Worm (Caenorhabditis elegans) whole organism, L4 larva: ENCODE data around the gene F52G3.1.

Experiments used
- Y105C5A.15 ChIP-seq: fragments of 200-800 bp; sonication (Bioruptor generic); IDR thresholded peaks from 2 replicates; pipeline ENCODE4 v1.3.6; 2022; ENCODE audit warnings: missing genetic modification characterization, missing compliant biosample characterization
- ZK337.2 ChIP-seq: fragments of 200-800 bp; sonication (Bioruptor generic); IDR thresholded peaks from 2 replicates; pipeline ENCODE4 v1.3.6; 2022; ENCODE audit warnings: missing genetic modification reagents, missing genetic modification characterization, missing compliant biosample characterization
- aha-1 ChIP-seq: fragments of 150-350 bp; peaks from one replicate; lab custom pipeline; 2014; ENCODE audit warnings: missing biosample characterization, missing genetic modification characterization
- ceh-28 ChIP-seq: fragments of 150-350 bp; optimal IDR thresholded peaks from 2 replicates; lab custom pipeline; 2014; ENCODE audit warnings: missing biosample characterization, missing genetic modification reagents, missing genetic modification characterization
- ces-1 ChIP-seq: fragments of 150-350 bp; sonication (generic microtip); optimal IDR thresholded peaks from 4 replicates; lab custom pipeline; 2014; ENCODE audit warnings: missing biosample characterization, missing genetic modification reagents, missing genetic modification characterization
- daf-16 ChIP-seq, 3 experiments: sonication (generic microtip); optimal IDR thresholded peaks; 2 replicates each; lab custom pipeline; 2016 to 2017; ENCODE audit warnings: missing genetic modification characterization in 3 of 3, missing genetic modification reagents in 3 of 3, mild to moderate bottlenecking in 2 of 3, missing compliant biosample characterization in 2 of 3, missing biosample characterization in 1 of 3, moderate library complexity in 1 of 3
- dve-1 ChIP-seq: sonication (generic microtip); optimal IDR thresholded peaks from 2 replicates; lab custom pipeline; 2017; ENCODE audit warnings: antibody characterized with exemption, mild to moderate bottlenecking, missing genetic modification characterization, missing compliant biosample characterization; ENCODE audit not compliant: insufficient read depth
- hlh-11 ChIP-seq: fragments of 200-800 bp; sonication (Bioruptor generic); optimal IDR thresholded peaks from 2 replicates; lab custom pipeline; 2018; ENCODE audit warnings: mild to moderate bottlenecking, missing genetic modification characterization, missing compliant biosample characterization
- hlh-30 ChIP-seq: sonication (generic microtip); optimal IDR thresholded peaks from 2 replicates; lab custom pipeline; 2017; ENCODE audit warnings: antibody characterized with exemption, mild to moderate bottlenecking, missing genetic modification characterization, missing compliant biosample characterization; ENCODE audit not compliant: insufficient read depth
- hmg-1.1 ChIP-seq: fragments of 200-800 bp; sonication (Bioruptor generic); IDR thresholded peaks from 2 replicates; pipeline ENCODE4 v1.3.6; 2022; ENCODE audit warnings: missing genetic modification reagents, missing genetic modification characterization, missing compliant biosample characterization
- jun-1 ChIP-seq: fragments of 150-350 bp; optimal IDR thresholded peaks from 2 replicates; lab custom pipeline; 2014; ENCODE audit warnings: missing biosample characterization, missing genetic modification reagents, missing genetic modification characterization
- lim-7 ChIP-seq: fragments of 200-800 bp; sonication (Bioruptor generic); IDR thresholded peaks from 2 replicates; pipeline ENCODE4 v1.3.6; 2022; ENCODE audit warnings: missing genetic modification characterization, missing compliant biosample characterization
- lin-39 ChIP-seq: fragments of 150-350 bp; optimal IDR thresholded peaks from 2 replicates; lab custom pipeline; 2014; ENCODE audit warnings: missing biosample characterization, missing genetic modification reagents, missing genetic modification characterization
- madf-9 ChIP-seq: fragments of 200-800 bp; sonication (Bioruptor generic); conservative IDR thresholded peaks from 2 replicates; pipeline ENCODE4 v1.3.6; 2022; ENCODE audit warnings: missing genetic modification reagents, missing genetic modification characterization, missing compliant biosample characterization
- mep-1 ChIP-seq: fragments of 150-350 bp; sonication (generic microtip); optimal IDR thresholded peaks from 3 replicates; lab custom pipeline; 2014; ENCODE audit warnings: missing biosample characterization, missing genetic modification characterization
- mxl-2 ChIP-seq: fragments of 200-800 bp; sonication (Bioruptor generic); conservative IDR thresholded peaks from 2 replicates; pipeline ENCODE4 v1.3.6; 2022; ENCODE audit warnings: missing genetic modification reagents, missing genetic modification characterization, missing compliant biosample characterization
- mxl-3 ChIP-seq: fragments of 200-800 bp; sonication (Bioruptor generic); optimal IDR thresholded peaks from 2 replicates; lab custom pipeline; 2018; ENCODE audit warnings: mild to moderate bottlenecking, missing genetic modification characterization, missing compliant biosample characterization
- nhr-102 ChIP-seq: sonication (generic microtip); optimal IDR thresholded peaks from 2 replicates; lab custom pipeline; 2016; ENCODE audit warnings: mild to moderate bottlenecking, missing genetic modification characterization, moderate library complexity, missing compliant biosample characterization
- nhr-11 ChIP-seq: fragments of 150-350 bp; optimal IDR thresholded peaks from 2 replicates; lab custom pipeline; 2014; ENCODE audit warnings: missing biosample characterization, missing genetic modification characterization
- nhr-25 ChIP-seq: sonication (generic microtip); optimal IDR thresholded peaks from 2 replicates; lab custom pipeline; 2017; ENCODE audit warnings: missing genetic modification characterization, mild to moderate bottlenecking, missing compliant biosample characterization, antibody characterized with exemption, moderate library complexity, borderline replicate concordance; ENCODE audit not compliant: insufficient read depth
- nhr-28 ChIP-seq: fragments of 150-350 bp; optimal IDR thresholded peaks from 2 replicates; lab custom pipeline; 2014; ENCODE audit warnings: missing biosample characterization, missing genetic modification characterization
- nhr-42 ChIP-seq: fragments of 200-800 bp; sonication (Bioruptor generic); IDR thresholded peaks from 2 replicates; pipeline ENCODE4 v1.3.6; 2022; ENCODE audit warnings: missing genetic modification characterization, missing compliant biosample characterization
- nhr-76 ChIP-seq: fragments of 150-350 bp; optimal IDR thresholded peaks from 2 replicates; lab custom pipeline; 2014; ENCODE audit warnings: missing biosample characterization, missing genetic modification characterization
- pha-4 ChIP-seq, 2 experiments: fragments of 150-350 bp in 1 of 2; fragments of 200-800 bp in 1 of 2; sonication (Bioruptor generic) in 1 of 2; IDR thresholded peaks in 1 of 2; optimal IDR thresholded peaks in 1 of 2; 2 replicates each; pipeline versions ENCODE4 v1.3.6 to Lab custom; 2014 to 2022; ENCODE audit warnings: missing genetic modification characterization in 2 of 2, missing genetic modification reagents in 2 of 2, missing biosample characterization in 1 of 2, missing compliant biosample characterization in 1 of 2
- php-3 ChIP-seq: fragments of 200-800 bp; sonication (Bioruptor generic); IDR thresholded peaks from 2 replicates; pipeline ENCODE4 v1.3.6; 2022; ENCODE audit warnings: missing genetic modification reagents, missing genetic modification characterization, missing compliant biosample characterization
- pqm-1 ChIP-seq: sonication (generic microtip); optimal IDR thresholded peaks from 2 replicates; lab custom pipeline; 2017; ENCODE audit warnings: missing biosample characterization, missing genetic modification characterization
- tra-1 ChIP-seq: fragments of 200-800 bp; sonication (Bioruptor generic); IDR thresholded peaks from 2 replicates; pipeline ENCODE4 v1.3.6; 2022; ENCODE audit warnings: missing genetic modification reagents, missing genetic modification characterization, missing compliant biosample characterization
- unc-130 ChIP-seq: sonication (generic microtip); optimal IDR thresholded peaks from 2 replicates; lab custom pipeline; 2016; ENCODE audit warnings: missing genetic modification reagents, missing genetic modification characterization, missing compliant biosample characterization
- unc-39 ChIP-seq: sonication (generic microtip); optimal IDR thresholded peaks from 2 replicates; lab custom pipeline; 2017; ENCODE audit warnings: missing biosample characterization, missing genetic modification characterization
- unc-62 ChIP-seq, 3 experiments: fragments of 150-350 bp in 1 of 3; sonication (generic microtip); optimal IDR thresholded peaks in 2 of 3; peaks in 1 of 3; 1 replicate in 1 of 3; 2 replicates in 2 of 3; lab custom pipeline; 2014 to 2017; ENCODE audit warnings: missing biosample characterization in 3 of 3, missing genetic modification characterization in 3 of 3, missing genetic modification reagents in 3 of 3, missing genotype in 1 of 3
- zip-2 ChIP-seq: fragments of 150-350 bp; optimal IDR thresholded peaks from 2 replicates; lab custom pipeline; 2014; ENCODE audit warnings: missing biosample characterization, missing genetic modification characterization
- ztf-7 ChIP-seq: fragments of 150-350 bp; optimal IDR thresholded peaks from 2 replicates; lab custom pipeline; 2014; ENCODE audit warnings: missing biosample characterization, missing genetic modification characterization

Gene F52G3.1

DNA sequence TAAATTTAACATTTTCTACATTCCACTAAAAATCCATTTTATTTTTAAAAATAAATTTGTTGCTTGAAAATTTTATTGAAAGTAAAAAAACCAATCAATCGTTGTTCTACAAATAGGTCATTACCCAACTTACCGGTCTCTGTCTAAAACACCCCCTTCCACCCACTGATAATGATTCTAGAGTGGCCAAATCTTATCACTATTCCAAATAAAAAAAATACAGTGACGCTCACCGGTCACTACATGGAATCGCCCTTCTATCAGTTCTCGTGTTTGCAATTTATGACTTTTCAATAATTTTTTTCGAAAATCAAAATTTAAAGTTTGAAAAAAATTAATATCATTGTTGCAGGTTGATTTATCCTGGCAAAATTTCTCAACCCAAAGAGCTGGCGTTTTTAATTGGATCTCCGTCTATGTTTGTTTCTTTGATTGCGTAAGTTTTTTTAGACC, at the start of gene F52G3.1, which contains the start of gene F52G3.7:
F52G3.1 (plus strand) TSS at position 353 of the 453 bp plus-strand sequence.
F52G3.7 (plus strand) TSS at position 403 of the 453 bp plus-strand sequence.
- TF ChIP-seq hlh-30 (peak; percentile 16), dve-1 (peak; percentile 23), daf-16 (GFP tag; optimal IDR thresholded peaks at IDR 0.05; lab: Kevin White, UChicago) (no peak), daf-16 (tag; optimal IDR thresholded peaks at IDR 0.05; lab: Kevin White, UChicago) (peak; percentile 47), ZK337.2 (no peak), Y105C5A.15 (GFP tag; lab: Robert Waterston, UW) (no peak), pqm-1 (tag; lab: Kevin White, UChicago) (peak; percentile 70), ces-1 (GFP tag; lab: Kevin White, UChicago) (no peak), nhr-11 (tag; lab: Kevin White, UChicago) (no peak), tra-1 (GFP tag; lab: Robert Waterston, UW) (no peak), hlh-11 (tag; lab: Kevin White, UChicago) (peak; percentile 40), nhr-28 (tag; lab: Kevin White, UChicago) (peak; percentile 32), unc-39 (tag; lab: Kevin White, UChicago) (no peak), php-3 (0 out of 2 replicates have a peak, but pooled peaks have one; percentile 42)

DNA sequence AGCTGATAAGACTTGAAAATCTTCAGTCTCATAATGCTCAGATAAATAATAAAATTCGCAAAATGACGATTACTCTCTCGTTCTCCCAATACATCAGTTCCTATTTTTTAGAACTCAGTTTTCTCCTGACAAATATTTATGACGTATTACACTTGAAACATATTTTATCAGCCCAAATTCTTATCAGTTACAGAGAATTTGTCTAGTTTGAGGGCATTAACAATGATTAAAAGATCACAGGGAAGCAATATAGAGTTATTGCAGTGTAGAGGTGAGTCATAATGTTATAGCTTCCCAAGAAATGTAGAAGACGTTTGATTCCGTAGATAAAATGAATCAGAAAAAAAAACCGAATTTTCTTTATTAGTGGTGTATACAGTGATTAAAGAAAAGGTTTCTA, 44.2 kb upstream of the F52G3.1 start:
- peak; percentile 70 for TF ChIP-seq nhr-28 (tag; lab: Kevin White, UChicago)
- peak in 1 of 2 experiments; percentile 43 for TF ChIP-seq unc-62 (GFP tag; optimal IDR thresholded peaks at IDR 0.05 in 1 of 2; lab: Kevin White, UChicago)
- no peak for TF ChIP-seq unc-62 (tag; optimal IDR thresholded peaks at IDR 0.05; lab: Kevin White, UChicago)
- TF ChIP-seq pqm-1 (tag; lab: Kevin White, UChicago): peak; percentile 54
- no peak for TF ChIP-seq lim-7 (GFP tag; lab: Robert Waterston, UW)
- TF ChIP-seq, all 104 proteins: peak for 3

DNA sequence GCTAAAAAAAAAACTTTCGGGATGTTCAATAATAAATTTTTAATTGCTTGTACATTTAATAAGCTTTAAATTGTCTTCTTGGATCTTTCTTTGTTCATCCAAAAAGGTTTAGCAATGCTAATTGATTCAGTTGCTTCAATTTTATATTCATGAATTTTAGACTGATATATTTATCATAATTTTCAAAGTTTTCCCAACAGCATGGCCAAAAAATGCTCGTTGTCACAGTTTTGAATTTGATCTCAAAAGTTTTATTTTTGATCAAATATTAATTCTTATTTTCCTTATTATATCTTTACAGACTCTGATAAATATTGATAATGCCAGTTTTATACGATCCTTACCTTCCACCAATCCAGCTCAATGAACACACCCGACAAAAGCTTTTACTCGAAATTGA, 42.1 kb upstream of the F52G3.1 start, which contains the start of gene fbxb-114:
fbxb-114 (plus strand) TSS at position 301 of the 400 bp plus-strand sequence.
- TF ChIP-seq nhr-102 (tag; lab: Kevin White, UChicago) (no peak), unc-62 (GFP tag; optimal IDR thresholded peaks at IDR 0.05 in 1 of 2; lab: Kevin White, UChicago) (peak in 1 of 2 experiments; percentile 39), unc-62 (tag; optimal IDR thresholded peaks at IDR 0.05; lab: Kevin White, UChicago) (no peak), unc-130 (GFP tag; lab: Kevin White, UChicago) (no peak)

DNA sequence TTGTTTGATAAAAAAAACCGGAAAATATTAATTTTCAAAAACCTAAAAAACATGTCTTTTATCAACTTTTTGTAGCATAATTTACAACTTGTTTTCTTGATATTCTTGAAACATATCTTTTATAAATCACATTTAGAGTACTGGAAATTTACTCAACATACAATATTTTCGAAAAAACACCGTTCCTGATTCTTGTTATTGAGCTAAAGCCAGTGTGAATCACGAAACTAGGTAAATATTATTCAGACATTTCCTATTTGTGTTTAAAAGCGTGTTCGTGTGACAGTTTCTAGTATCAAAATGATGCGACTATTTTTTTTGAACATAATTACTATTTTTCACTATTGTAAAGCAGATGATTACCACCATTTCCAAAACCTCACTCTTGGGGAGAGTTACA, 40.0 kb upstream of the F52G3.1 start, which contains the start of gene C30E1.4:
C30E1.4 (plus strand) TSS at position 301 of the 400 bp plus-strand sequence.
- TF ChIP-seq hlh-11 (tag; lab: Kevin White, UChicago) (no peak), pha-4 (GFP tag; IDR thresholded peaks at IDR 0.05; lab: Robert Waterston, UW) (no peak), pha-4 (tag; optimal IDR thresholded peaks at IDR 0.05; lab: Kevin White, UChicago) (no peak), mxl-2 (GFP tag; lab: Robert Waterston, UW) (no peak), lin-39 (tag; lab: Kevin White, UChicago) (no peak), ceh-28 (no peak), mep-1 (tag; lab: Kevin White, UChicago) (no peak), hmg-1.1 (GFP tag; lab: Robert Waterston, UW) (no peak), nhr-25 (no peak), nhr-42 (GFP tag; lab: Robert Waterston, UW) (no peak), aha-1 (tag; lab: Kevin White, UChicago) (no peak), nhr-76 (tag; lab: Kevin White, UChicago) (no peak), madf-9 (GFP tag; lab: Robert Waterston, UW) (no peak), mxl-3 (GFP tag; lab: Kevin White, UChicago) (no peak), ztf-7 (tag; lab: Kevin White, UChicago) (no peak), jun-1 (no peak), zip-2 (tag; lab: Kevin White, UChicago) (no peak)
